Worm (Caenorhabditis elegans): ENCODE data around the gene psme-3.

Gene psme-3

ce11 chrIII:11611618-11612247, 43.8 kb downstream of the psme-3 start:
- no peak for TF ChIP-seq nhr-6 (tag; optimal IDR thresholded peaks at IDR 0.05)
- no peak for TF ChIP-seq gmeb-1 (tag; optimal IDR thresholded peaks at IDR 0.05)
- TF ChIP-seq mab-5 (tag; optimal IDR thresholded peaks at IDR 0.05): no peak
- TF ChIP-seq aly-2 (tag; optimal IDR thresholded peaks at IDR 0.05): no peak
- TF ChIP-seq alr-1 (tag; optimal IDR thresholded peaks at IDR 0.05): no peak
- no peak for TF ChIP-seq Y55F3AM.14 (GFP tag; optimal IDR thresholded peaks at IDR 0.05)

- TF ChIP-seq mbf-1 (tag; optimal IDR thresholded peaks at IDR 0.05) (no peak), zag-1 (tag; optimal IDR thresholded peaks at IDR 0.05) (no peak), sma-3 (GFP tag; optimal IDR thresholded peaks at IDR 0.05) (no peak), nhr-6 (tag; optimal IDR thresholded peaks at IDR 0.05) (no peak), crh-2 (tag; optimal IDR thresholded peaks at IDR 0.05) (no peak), nhr-77 (tag; optimal IDR thresholded peaks at IDR 0.05) (no peak), egl-27 (tag; optimal IDR thresholded peaks at IDR 0.05) (no peak), skn-1 (tag; optimal IDR thresholded peaks at IDR 0.05) (no peak), unc-62 (GFP tag; optimal IDR thresholded peaks at IDR 0.05) (no peak), lsy-2 (tag; optimal IDR thresholded peaks at IDR 0.05) (no peak), C34F6.9 (tag; optimal IDR thresholded peaks at IDR 0.05) (no peak)
These were observed 44.4 kb downstream of the psme-3 start, which contains the start of the genes Y66A7A.9 and Y66A7A.4 for ce11 chrIII:11612371-11612770. Gene Y66A7A.9, minus strand, starts transcription at chrIII:11612471. Gene Y66A7A.4, plus strand, starts transcription at chrIII:11612607.

ce11 chrIII:11614874-11615273, 46.9 kb downstream of the psme-3 start:
- TF ChIP-seq ztf-1 (GFP tag; conservative IDR thresholded peaks at IDR 0.05) (no peak), sem-4 (tag; optimal IDR thresholded peaks at IDR 0.05) (no peak), lsy-2 (tag; optimal IDR thresholded peaks at IDR 0.05) (no peak), nhr-77 (tag; optimal IDR thresholded peaks at IDR 0.05) (no peak), crh-2 (tag; optimal IDR thresholded peaks at IDR 0.05) (no peak), alr-1 (tag; optimal IDR thresholded peaks at IDR 0.05) (no peak), nhr-25 (tag; optimal IDR thresholded peaks at IDR 0.05) (no peak), C34F6.9 (tag; optimal IDR thresholded peaks at IDR 0.05) (no peak), mbf-1 (tag; optimal IDR thresholded peaks at IDR 0.05) (no peak)

ce11 chrIII:11615802-11616201, 47.9 kb downstream of the psme-3 start:
- no peak for TF ChIP-seq nhr-129 (tag; optimal IDR thresholded peaks at IDR 0.05)
- no peak for TF ChIP-seq unc-55 (GFP tag; optimal IDR thresholded peaks at IDR 0.05)
- no peak for TF ChIP-seq nhr-10 (tag; optimal IDR thresholded peaks at IDR 0.05)
- TF ChIP-seq alr-1 (tag; optimal IDR thresholded peaks at IDR 0.05): no peak
- TF ChIP-seq lin-11 (tag; optimal IDR thresholded peaks at IDR 0.05): no peak
- TF ChIP-seq lin-13 (GFP tag; optimal IDR thresholded peaks at IDR 0.05): no peak
- no peak for TF ChIP-seq ztf-4 (tag; optimal IDR thresholded peaks at IDR 0.05)
- TF ChIP-seq nhr-12 (tag; optimal IDR thresholded peaks at IDR 0.05): no peak
- no peak for TF ChIP-seq crh-2 (tag; optimal IDR thresholded peaks at IDR 0.05)
- no peak for TF ChIP-seq lin-39 (tag; optimal IDR thresholded peaks at IDR 0.05)
- TF ChIP-seq ztf-1 (GFP tag; conservative IDR thresholded peaks at IDR 0.05): no peak
- TF ChIP-seq unc-62 (GFP tag; optimal IDR thresholded peaks at IDR 0.05): no peak

ce11 chrIII:11616446-11616845, 48.5 kb downstream of the psme-3 start, which contains the start of gene ceh-91:
Gene ceh-91, plus strand, starts transcription at chrIII:11616746.
- TF ChIP-seq lin-39 (tag; optimal IDR thresholded peaks at IDR 0.05): no peak
- no peak for TF ChIP-seq sem-4 (tag; optimal IDR thresholded peaks at IDR 0.05)
- no peak for TF ChIP-seq ztf-1 (GFP tag; conservative IDR thresholded peaks at IDR 0.05)
- no peak for TF ChIP-seq egl-27 (tag; optimal IDR thresholded peaks at IDR 0.05)
- TF ChIP-seq snpc-4 (tag; optimal IDR thresholded peaks at IDR 0.05): no peak
- no peak for TF ChIP-seq C34F6.9 (tag; optimal IDR thresholded peaks at IDR 0.05)
- no peak for TF ChIP-seq elt-3 (tag; optimal IDR thresholded peaks at IDR 0.05)
- TF ChIP-seq nhr-129 (tag; optimal IDR thresholded peaks at IDR 0.05): no peak
- TF ChIP-seq nhr-77 (tag; optimal IDR thresholded peaks at IDR 0.05): no peak
- TF ChIP-seq gmeb-1 (tag; optimal IDR thresholded peaks at IDR 0.05): no peak
- no peak for TF ChIP-seq skn-1 (tag; optimal IDR thresholded peaks at IDR 0.05)
- no peak for TF ChIP-seq nhr-11 (tag; optimal IDR thresholded peaks at IDR 0.05)
- TF ChIP-seq ama-1 (optimal IDR thresholded peaks at IDR 0.05): no peak
- no peak for TF ChIP-seq nhr-237 (tag; optimal IDR thresholded peaks at IDR 0.05)
- no peak for TF ChIP-seq lin-11 (tag; optimal IDR thresholded peaks at IDR 0.05)
- TF ChIP-seq ZK546.5 (tag; optimal IDR thresholded peaks at IDR 0.05): no peak
- TF ChIP-seq unc-39 (tag; optimal IDR thresholded peaks at IDR 0.05): no peak
- TF ChIP-seq unc-62 (GFP tag; optimal IDR thresholded peaks at IDR 0.05): no peak
- no peak for TF ChIP-seq mbf-1 (tag; optimal IDR thresholded peaks at IDR 0.05)
